Fruit fly (Drosophila melanogaster): ENCODE data around the gene CG14777.
A peak's percentile ranks its signal among the peaks of the same experiment; 100 is the strongest.

Gene CG14777

dm6 chrX:1465707-1466504 lies at the start of gene CG14777, which contains the start of gene O-fut2 (continued):
- no peak for TF ChIP-seq CG10209 (GFP tag; optimal IDR thresholded peaks at IDR 0.05)
- no peak for TF ChIP-seq zen (tag; optimal IDR thresholded peaks at IDR 0.05)
- TF ChIP-seq p53 (GFP tag; optimal IDR thresholded peaks at IDR 0.05): no peak
- no peak for TF ChIP-seq eve (GFP tag; optimal IDR thresholded peaks at IDR 0.05)
- TF ChIP-seq sqz (GFP tag; optimal IDR thresholded peaks at IDR 0.05): no peak
- no peak for TF ChIP-seq CG4707 (GFP tag; optimal IDR thresholded peaks at IDR 0.05)
- no peak for TF ChIP-seq slp2 (GFP tag; optimal IDR thresholded peaks at IDR 0.05)
- TF ChIP-seq rib (GFP tag; IDR thresholded peaks at IDR 0.05): no peak
- TF ChIP-seq pfk (GFP tag; optimal IDR thresholded peaks at IDR 0.05): no peak
- no peak for TF ChIP-seq CG2129 (GFP tag; IDR thresholded peaks at IDR 0.05; ENCODE audit: partially characterized antibody)
- TF ChIP-seq ac (GFP tag; optimal IDR thresholded peaks at IDR 0.05): no peak
- no peak for TF ChIP-seq seq (GFP tag; IDR thresholded peaks at IDR 0.05)
- no peak for TF ChIP-seq Rfx (GFP tag; IDR thresholded peaks at IDR 0.05)
- no peak for TF ChIP-seq CG1529 (GFP tag; optimal IDR thresholded peaks at IDR 0.05)
- no peak for TF ChIP-seq CG8765 (GFP tag; IDR thresholded peaks at IDR 0.05)
- no peak for TF ChIP-seq lola (GFP tag; optimal IDR thresholded peaks at IDR 0.05)
- TF ChIP-seq CG11504 (tag; optimal IDR thresholded peaks at IDR 0.05): no peak
- TF ChIP-seq kah (GFP tag; optimal IDR thresholded peaks at IDR 0.05): no peak
- peak; percentile 7 for TF ChIP-seq CG9797 (GFP tag; optimal IDR thresholded peaks at IDR 0.05)
- no peak for TF ChIP-seq HmgZ (tag; optimal IDR thresholded peaks at IDR 0.05)
- TF ChIP-seq Deaf1 (tag; optimal IDR thresholded peaks at IDR 0.05): no peak
- no peak for TF ChIP-seq tx (GFP tag; optimal IDR thresholded peaks at IDR 0.05)
- no peak for TF ChIP-seq sim (GFP tag; IDR thresholded peaks at IDR 0.05)
- TF ChIP-seq CG10147 (GFP tag; optimal IDR thresholded peaks at IDR 0.05): no peak
- TF ChIP-seq Xrp1 (GFP tag; IDR thresholded peaks at IDR 0.05): peak; percentile 37; the same call in 1 of the 2 replicates
- TF ChIP-seq CG30403 (GFP tag; optimal IDR thresholded peaks at IDR 0.05): peak; percentile 9
- TF ChIP-seq HmgD (GFP tag; optimal IDR thresholded peaks at IDR 0.05): no peak
- TF ChIP-seq CG17568 (GFP tag; optimal IDR thresholded peaks at IDR 0.05): no peak
- no peak for TF ChIP-seq Spps (tag; optimal IDR thresholded peaks at IDR 0.05)
- TF ChIP-seq dmrt99B (tag; optimal IDR thresholded peaks at IDR 0.05): no peak
- 0 out of 2 replicates have a peak, but pooled peaks have one; percentile 15 for TF ChIP-seq Oaz (GFP tag; IDR thresholded peaks at IDR 0.05)
- no peak for TF ChIP-seq mam (GFP tag; optimal IDR thresholded peaks at IDR 0.05)
- no peak for TF ChIP-seq NC2β (GFP tag; optimal IDR thresholded peaks at IDR 0.05)
- TF ChIP-seq CG32532 (GFP tag; IDR thresholded peaks at IDR 0.05): no peak
- TF ChIP-seq CG3995 (GFP tag; optimal IDR thresholded peaks at IDR 0.05): no peak
- TF ChIP-seq CG4617 (GFP tag; optimal IDR thresholded peaks at IDR 0.05; ENCODE audit: borderline replicate concordance): no peak
- TF ChIP-seq Doc2 (GFP tag; IDR thresholded peaks at IDR 0.05): no peak
- no peak for TF ChIP-seq mirr (GFP tag; optimal IDR thresholded peaks at IDR 0.05)
- TF ChIP-seq CG30020 (tag; optimal IDR thresholded peaks at IDR 0.05): no peak
- TF ChIP-seq CG4328 (GFP tag; optimal IDR thresholded peaks at IDR 0.05): no peak

DNA sequence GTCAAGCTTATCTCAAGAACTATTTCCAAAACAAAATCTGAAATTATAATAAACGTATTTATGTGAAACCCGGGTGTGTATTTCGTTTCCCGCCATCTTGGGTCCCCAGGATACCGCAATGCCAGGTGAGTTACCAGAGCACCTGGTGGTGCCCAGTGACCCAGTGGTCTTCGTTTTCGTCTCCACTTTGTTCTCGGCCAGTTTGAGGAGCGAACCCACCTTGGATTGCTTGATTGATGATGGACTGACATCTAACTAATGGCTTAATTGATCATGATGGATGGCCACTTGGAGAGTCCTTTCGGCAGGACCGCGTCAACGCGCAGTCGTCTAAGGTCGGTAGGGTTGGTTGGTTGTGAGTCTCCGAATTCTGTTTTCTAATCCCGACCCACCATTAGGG lies 13.8 kb upstream of the CG14777 start, which contains the start of gene Gr2a:
Gr2a (plus strand) TSS at position 301 of the 400 bp plus-strand sequence.
- TF ChIP-seq Hmx (GFP tag; optimal IDR thresholded peaks at IDR 0.05): no peak
- no peak for TF ChIP-seq D19A (tag; optimal IDR thresholded peaks at IDR 0.05)
- TF ChIP-seq CG3838 (GFP tag; optimal IDR thresholded peaks at IDR 0.05): no peak
- TF ChIP-seq crc (GFP tag; optimal IDR thresholded peaks at IDR 0.05): no peak
- TF ChIP-seq CG13123 (GFP tag; optimal IDR thresholded peaks at IDR 0.05): no peak
- no peak for TF ChIP-seq CG6175 (GFP tag; IDR thresholded peaks at IDR 0.05)
- TF ChIP-seq chif (GFP tag; optimal IDR thresholded peaks at IDR 0.05): no peak
- TF ChIP-seq CG10979 (tag; optimal IDR thresholded peaks at IDR 0.05): no peak
- TF ChIP-seq CG6689 (GFP tag; IDR thresholded peaks at IDR 0.05): no peak
- no peak for TF ChIP-seq fru (optimal IDR thresholded peaks at IDR 0.05)
- TF ChIP-seq seq (GFP tag; IDR thresholded peaks at IDR 0.05): no peak
- TF ChIP-seq CG17612 (GFP tag; IDR thresholded peaks at IDR 0.05): no peak
- no peak for TF ChIP-seq Dad (GFP tag; optimal IDR thresholded peaks at IDR 0.05)
- TF ChIP-seq CG10274 (GFP tag; optimal IDR thresholded peaks at IDR 0.05): no peak

Measured in whole organism, embryonic.